Worm (Caenorhabditis elegans) whole organism, L4/young adult: ENCODE measurements around the gene C08B6.14.

ENCODE experiments used
- W03F9.2 ChIP-seq: fragments of 150-350 bp; optimal IDR thresholded peaks from 2 replicates; lab custom pipeline; 2014; ENCODE audit warnings: missing biosample characterization, missing genetic modification characterization
- dao-5 ChIP-seq: sonication (generic microtip); optimal IDR thresholded peaks from 2 replicates; lab custom pipeline; 2016; ENCODE audit warnings: missing genotype, missing genetic modification characterization, moderate library complexity, missing compliant biosample characterization
- him-1 ChIP-seq: sonication (generic microtip); optimal IDR thresholded peaks from 2 replicates; lab custom pipeline; 2016; ENCODE audit warnings: missing genotype, missing genetic modification reagents, missing genetic modification characterization, missing compliant biosample characterization

- TF ChIP-seq dao-5: no peak
- no peak for TF ChIP-seq him-1 (tag; lab: Kevin White, UChicago)
- TF ChIP-seq W03F9.2 (tag; lab: Kevin White, UChicago): no peak
Observed at ce11 chrV:10105412-10105811, 3.6 kb upstream of the C08B6.14 start, which contains the start of gene C08B6.2.
